Fruit fly (Drosophila melanogaster) S2 (cell line): ENCODE results near the gene AkhR.

Experiments
- CG8478 ChIP-seq: fragments of >200 bp; optimal IDR thresholded peaks from 2 replicates; lab custom pipeline; 2018
- CTCF ChIP-seq, 2 experiments: fragments of >200 bp; optimal IDR thresholded peaks; 2 replicates each; lab custom pipeline; 2018

DNA sequence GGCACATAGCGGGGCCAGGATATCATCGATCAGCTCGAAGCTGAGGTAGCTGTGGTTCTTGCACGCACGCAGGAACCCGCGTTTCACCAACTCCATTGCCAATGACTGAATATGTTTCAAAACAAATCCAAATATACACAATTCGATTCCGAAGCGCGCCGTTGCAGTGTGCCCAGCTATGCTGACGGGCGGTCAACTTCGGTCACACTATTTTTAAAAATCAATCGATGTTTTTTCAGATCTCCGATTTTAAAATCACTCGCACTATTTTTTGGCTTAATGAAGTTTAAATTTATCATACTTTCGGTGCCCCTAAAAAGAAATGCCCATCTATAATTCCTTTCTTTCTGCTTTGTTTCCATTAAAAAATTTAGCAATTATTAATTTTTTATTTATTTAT lies 38.5 kb downstream of the AkhR start, which contains the start of gene Nse1:
- no peak for TF ChIP-seq CG8478
- TF ChIP-seq CTCF (optimal IDR thresholded peaks at IDR 0.05; lab: Kevin White, UChicago) = no peak
